Worm (Caenorhabditis elegans) whole organism, L1 larva: ENCODE data around the gene C08B11.9.

Experiments used
- C16A3.4 ChIP-seq: fragments of 150-350 bp; optimal IDR thresholded peaks from 2 replicates; lab custom pipeline; 2014; ENCODE audit warnings: missing biosample characterization, missing genetic modification characterization
- aha-1 ChIP-seq: fragments of 150-350 bp; optimal IDR thresholded peaks from 2 replicates; lab custom pipeline; 2014; ENCODE audit warnings: missing biosample characterization, missing genetic modification characterization
- blmp-1 ChIP-seq: fragments of 150-350 bp; optimal IDR thresholded peaks from 2 replicates; lab custom pipeline; 2014; ENCODE audit warnings: missing biosample characterization, missing genetic modification characterization
- ceh-63 ChIP-seq: fragments of 200-800 bp; sonication (Bioruptor generic); optimal IDR thresholded peaks from 2 replicates; lab custom pipeline; 2018; ENCODE audit warnings: mild to moderate bottlenecking, missing genetic modification characterization, missing compliant biosample characterization
- ceh-88 ChIP-seq: fragments of 200-800 bp; sonication (Bioruptor generic); IDR thresholded peaks from 2 replicates; pipeline ENCODE4 v1.3.6; 2022; ENCODE audit warnings: missing genetic modification characterization, missing compliant biosample characterization
- ces-1 ChIP-seq: fragments of 150-350 bp; optimal IDR thresholded peaks from 2 replicates; lab custom pipeline; 2014; ENCODE audit warnings: missing biosample characterization, missing genetic modification reagents, missing genetic modification characterization
- efl-1 ChIP-seq, 4 experiments: fragments of 150-350 bp; optimal IDR thresholded peaks in 3 of 4; peaks in 1 of 4; 1 replicate in 1 of 4; 2 replicates in 3 of 4; lab custom pipeline; 2014; ENCODE audit warnings: missing biosample characterization in 2 of 4, missing genetic modification characterization in 2 of 4, missing genetic modification reagents in 2 of 4
- egl-13 ChIP-seq: sonication (generic microtip); optimal IDR thresholded peaks from 2 replicates; lab custom pipeline; 2016; ENCODE audit warnings: missing genotype, missing genetic modification reagents, missing genetic modification characterization, missing compliant biosample characterization
- elt-2 ChIP-seq: sonication (generic microtip); optimal IDR thresholded peaks from 2 replicates; lab custom pipeline; 2016; ENCODE audit warnings: missing genetic modification characterization, mild to moderate bottlenecking, inconsistent platforms, missing compliant biosample characterization, missing genetic modification reagents
- elt-3 ChIP-seq, 6 experiments: fragments of 150-350 bp in 1 of 6; sonication (generic microtip); optimal IDR thresholded peaks; 2 replicates each; lab custom pipeline; 2017 to 2018; ENCODE audit warnings: missing biosample characterization in 6 of 6, missing genetic modification characterization in 6 of 6, inconsistent platforms in 1 of 6
- fkh-10 ChIP-seq: sonication (generic microtip); optimal IDR thresholded peaks from 2 replicates; lab custom pipeline; 2017; ENCODE audit warnings: missing biosample characterization, missing genetic modification reagents, missing genetic modification characterization
- lin-14 ChIP-seq: fragments of 200-800 bp; sonication (Bioruptor generic); optimal IDR thresholded peaks from 2 replicates; lab custom pipeline; 2018; ENCODE audit warnings: mild to moderate bottlenecking, missing genetic modification characterization, moderate library complexity, missing compliant biosample characterization
- lin-15B ChIP-seq: fragments of 150-350 bp; sonication (generic microtip); optimal IDR thresholded peaks from 3 replicates; lab custom pipeline; 2014; ENCODE audit warnings: missing biosample characterization, missing genetic modification characterization
- lin-35 ChIP-seq, 2 experiments: fragments of 150-350 bp; optimal IDR thresholded peaks; 2 replicates each; lab custom pipeline; 2014; ENCODE audit warnings: missing biosample characterization in 2 of 2, missing genetic modification characterization in 2 of 2, missing genetic modification reagents in 2 of 2
- lin-39 ChIP-seq: fragments of 150-350 bp; optimal IDR thresholded peaks from 2 replicates; lab custom pipeline; 2014; ENCODE audit warnings: missing biosample characterization, missing genetic modification reagents, missing genetic modification characterization
- lir-3 ChIP-seq: sonication (generic microtip); optimal IDR thresholded peaks from 2 replicates; lab custom pipeline; 2016; ENCODE audit warnings: mild to moderate bottlenecking, missing genetic modification characterization, moderate library complexity, missing compliant biosample characterization; ENCODE audit not compliant: poor library complexity
- lsy-2 ChIP-seq, 2 experiments: fragments of 150-350 bp; optimal IDR thresholded peaks; 2 replicates each; lab custom pipeline; 2014; ENCODE audit warnings: missing biosample characterization in 2 of 2, missing genetic modification characterization in 2 of 2
- mab-9 ChIP-seq: fragments of 200-800 bp; sonication (Bioruptor generic); IDR thresholded peaks from 2 replicates; pipeline ENCODE4 v1.3.6; 2022; ENCODE audit warnings: missing genetic modification reagents, missing genetic modification characterization, missing compliant biosample characterization
- mdl-1 ChIP-seq, 2 experiments: fragments of 150-350 bp; optimal IDR thresholded peaks; 2 replicates each; lab custom pipeline; 2014 to 2017; ENCODE audit warnings: missing biosample characterization in 2 of 2, missing genetic modification characterization in 2 of 2, inconsistent platforms in 1 of 2
- mef-2 ChIP-seq: fragments of 150-350 bp; optimal IDR thresholded peaks from 2 replicates; lab custom pipeline; 2014; ENCODE audit warnings: missing biosample characterization, missing genetic modification characterization
- mep-1 ChIP-seq: fragments of 150-350 bp; optimal IDR thresholded peaks from 2 replicates; lab custom pipeline; 2014; ENCODE audit warnings: missing biosample characterization, missing genetic modification characterization
- nhr-12 ChIP-seq: sonication (generic microtip); optimal IDR thresholded peaks from 2 replicates; lab custom pipeline; 2017; ENCODE audit warnings: missing biosample characterization, missing genetic modification characterization
- nhr-19 ChIP-seq: fragments of 200-800 bp; sonication (Bioruptor generic); conservative IDR thresholded peaks from 2 replicates; pipeline ENCODE4 v1.3.6; 2022; ENCODE audit warnings: missing genetic modification characterization, missing compliant biosample characterization
- nhr-20 ChIP-seq: sonication (generic microtip); optimal IDR thresholded peaks from 2 replicates; lab custom pipeline; 2016; ENCODE audit warnings: mild to moderate bottlenecking, missing genetic modification characterization, missing compliant biosample characterization
- nhr-71 ChIP-seq: sonication (generic microtip); optimal IDR thresholded peaks from 2 replicates; lab custom pipeline; 2016; ENCODE audit warnings: mild to moderate bottlenecking, missing genetic modification characterization, moderate library complexity, missing compliant biosample characterization
- nhr-85 ChIP-seq: sonication (generic microtip); peaks from one replicate; lab custom pipeline; 2016; ENCODE audit warnings: missing genetic modification characterization, inconsistent platforms, missing compliant biosample characterization
- snu-23 ChIP-seq: sonication (generic microtip); optimal IDR thresholded peaks from 2 replicates; lab custom pipeline; 2016; ENCODE audit warnings: missing genetic modification characterization, missing compliant biosample characterization
- sup-37 ChIP-seq: fragments of 200-800 bp; sonication (Bioruptor generic); optimal IDR thresholded peaks from 2 replicates; lab custom pipeline; 2018; ENCODE audit warnings: mild to moderate bottlenecking, missing genetic modification characterization, missing compliant biosample characterization
- swsn-7 ChIP-seq: sonication (generic microtip); optimal IDR thresholded peaks from 2 replicates; lab custom pipeline; 2016; ENCODE audit warnings: missing genetic modification characterization, missing compliant biosample characterization
- tbx-2 ChIP-seq: sonication (generic microtip); optimal IDR thresholded peaks from 2 replicates; lab custom pipeline; 2016; ENCODE audit warnings: missing genetic modification characterization, missing compliant biosample characterization
- unc-130 ChIP-seq: fragments of 150-350 bp; optimal IDR thresholded peaks from 2 replicates; lab custom pipeline; 2017; ENCODE audit warnings: missing biosample characterization, missing genetic modification characterization, inconsistent platforms
- unc-98 ChIP-seq: fragments of 200-800 bp; sonication (Bioruptor generic); IDR thresholded peaks from 2 replicates; pipeline ENCODE4 v1.3.6; 2022; ENCODE audit warnings: missing genetic modification characterization, missing compliant biosample characterization
- xbp-1 ChIP-seq: sonication (generic microtip); optimal IDR thresholded peaks from 2 replicates; lab custom pipeline; 2016; ENCODE audit warnings: missing genetic modification characterization, missing compliant biosample characterization

Gene C08B11.9

DNA sequence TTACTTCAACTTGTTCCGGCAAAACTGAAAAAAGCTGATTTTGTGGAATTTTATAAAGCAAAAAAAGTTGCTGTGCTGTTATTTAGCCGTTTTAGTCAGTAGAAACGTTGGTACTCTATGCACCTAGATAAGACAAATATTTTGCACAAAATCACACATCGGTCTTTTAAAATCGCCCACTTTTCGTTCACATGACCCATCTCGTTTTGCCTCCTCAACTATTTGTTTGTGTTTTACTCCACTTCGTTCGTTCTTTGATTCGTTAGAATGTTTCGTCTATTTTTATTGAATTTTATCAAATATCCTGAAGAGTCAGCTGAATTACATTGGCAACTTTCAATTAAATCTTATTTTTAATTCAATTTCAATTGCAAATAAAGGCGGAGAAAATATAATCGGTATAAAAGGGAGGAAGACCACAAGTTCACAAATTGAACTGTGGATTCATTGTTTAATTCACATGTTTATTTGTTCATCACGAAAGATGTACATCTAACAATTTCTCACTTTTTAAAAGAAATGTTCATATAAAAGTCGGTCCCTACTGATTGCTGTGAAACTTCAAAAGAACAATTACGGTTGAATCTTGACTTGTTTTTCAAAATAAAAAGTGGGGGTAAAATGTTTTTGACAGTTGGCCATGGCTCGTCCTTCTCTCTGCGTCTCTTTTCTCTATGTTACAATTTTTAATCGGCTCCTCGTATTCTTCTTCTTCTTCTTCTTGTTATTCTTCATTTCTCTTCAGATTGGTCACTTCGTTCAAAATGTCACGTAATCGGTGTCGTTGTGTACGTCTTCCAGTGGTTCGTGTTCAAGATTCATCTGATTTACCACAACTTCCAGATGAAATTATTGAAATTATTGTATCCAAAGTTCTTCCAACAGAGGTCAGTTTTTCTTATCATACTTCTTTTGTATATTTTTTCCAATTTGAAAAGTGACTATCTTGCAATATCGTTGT, 25.6 kb downstream of the C08B11.9 start, which contains the start of gene DH11.2:
DH11.2 (plus strand) TSS at position 746 of the 961 bp plus-strand sequence.
- peak; percentile 62 for TF ChIP-seq unc-130
- peak; percentile 33 for TF ChIP-seq lin-14 (GFP tag; lab: Kevin White, UChicago)
- TF ChIP-seq swsn-7 (tag; lab: Kevin White, UChicago), result peak; percentile 21
- TF ChIP-seq efl-1 (optimal IDR thresholded peaks at IDR 0.05; lab: Kevin White, UChicago), result no peak
- TF ChIP-seq efl-1 (GFP tag; optimal IDR thresholded peaks at IDR 0.05 in 1 of 2; lab: Kevin White, UChicago), result peak in 1 of 2 experiments; percentile 68
- peak; percentile 51 for TF ChIP-seq nhr-19 (GFP tag; lab: Robert Waterston, UW)
- peak; percentile 17 for TF ChIP-seq tbx-2 (tag; lab: Kevin White, UChicago)
- TF ChIP-seq nhr-85 (tag; lab: Kevin White, UChicago), result peak; percentile 74
- peak; percentile 65 for TF ChIP-seq nhr-20 (tag; lab: Kevin White, UChicago)
- peak; percentile 39 for TF ChIP-seq snu-23 (GFP tag; lab: Kevin White, UChicago)
- peak; percentile 73 for TF ChIP-seq nhr-71 (tag; lab: Kevin White, UChicago)
- peak; percentile 44 for TF ChIP-seq C16A3.4
- peak; percentile 49 for TF ChIP-seq elt-2
- TF ChIP-seq elt-3 (tag; optimal IDR thresholded peaks at IDR 0.05; lab: Kevin White, UChicago), result peak in 1 of 6 experiments; percentile 56
- no peak for TF ChIP-seq aha-1
- TF ChIP-seq mep-1 (tag; lab: Kevin White, UChicago), result peak; percentile 37
- peak; percentile 61 for TF ChIP-seq blmp-1 (tag; lab: Kevin White, UChicago)
- peak; percentile 34 for TF ChIP-seq sup-37 (GFP tag; lab: Kevin White, UChicago)
- no peak for TF ChIP-seq nhr-12
- peak in 1 of 2 experiments; percentile 62 for TF ChIP-seq mdl-1 (tag; optimal IDR thresholded peaks at IDR 0.05; lab: Kevin White, UChicago)
- peak in 1 of 2 experiments; percentile 1 for TF ChIP-seq lsy-2 (tag; optimal IDR thresholded peaks at IDR 0.05; lab: Kevin White, UChicago)
- peak; percentile 27 for TF ChIP-seq lir-3 (tag; lab: Kevin White, UChicago)
- TF ChIP-seq lin-15B, result no peak
- TF ChIP-seq lin-35 (GFP tag; optimal IDR thresholded peaks at IDR 0.05; lab: Kevin White, UChicago), result peak; percentile 1 to 43
- TF ChIP-seq unc-98 (GFP tag; lab: Robert Waterston, UW), result no peak
- no peak for TF ChIP-seq egl-13 (tag; lab: Kevin White, UChicago)

DNA sequence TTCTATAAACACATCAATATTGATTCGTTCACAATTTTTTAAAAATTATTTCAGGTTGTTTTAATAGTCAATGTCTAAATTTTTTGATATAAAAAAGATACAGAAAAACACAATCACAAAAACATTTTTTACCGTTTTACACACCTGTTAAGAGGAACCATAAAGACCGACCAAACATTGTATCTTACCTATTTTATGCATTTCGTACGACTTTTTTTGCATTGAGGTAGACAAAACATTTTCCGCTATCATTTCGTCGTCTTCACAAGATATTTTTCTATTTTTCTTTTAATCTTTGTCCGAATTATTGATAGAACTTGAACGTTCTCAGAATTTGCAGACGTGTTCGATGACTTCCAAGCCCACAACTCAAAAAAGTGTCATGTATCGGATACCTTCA, 29.6 kb downstream of the C08B11.9 start, which contains the start of gene glna-2:
glna-2 (plus strand) TSS at position 301 of the 400 bp plus-strand sequence.
- TF ChIP-seq fkh-10 (GFP tag; lab: Kevin White, UChicago) (no peak), mef-2 (no peak), lin-15B (no peak), ces-1 (GFP tag; lab: Kevin White, UChicago) (no peak), lin-39 (no peak), ceh-63 (no peak)
- TF ChIP-seq, all 84 proteins: peak for 0

DNA sequence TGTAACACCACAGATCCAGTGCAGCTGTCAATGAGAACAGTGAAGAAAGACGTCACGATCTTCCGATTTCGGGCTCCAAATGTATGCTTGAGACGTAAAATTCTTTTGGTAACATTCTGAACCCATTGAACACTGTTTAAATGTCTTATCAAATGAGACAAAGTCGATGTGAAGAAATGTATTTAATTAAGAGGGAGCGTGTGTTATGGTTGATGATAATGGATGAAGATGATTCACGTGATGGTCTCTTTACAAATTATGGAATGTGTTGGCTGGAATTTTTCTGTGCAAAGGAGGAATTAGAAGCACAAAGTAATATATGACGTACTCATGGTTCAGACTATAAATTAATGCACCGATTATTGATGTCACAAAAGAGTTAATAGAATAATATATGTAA, 31.0 kb downstream of the C08B11.9 start:
- TF ChIP-seq blmp-1 (tag; lab: Kevin White, UChicago), result peak; percentile 7
- no peak for TF ChIP-seq lir-3 (tag; lab: Kevin White, UChicago)
- TF ChIP-seq mab-9 (GFP tag; lab: Robert Waterston, UW), result no peak
- TF ChIP-seq xbp-1, result no peak
- TF ChIP-seq, all 84 proteins: peak for 1

DNA sequence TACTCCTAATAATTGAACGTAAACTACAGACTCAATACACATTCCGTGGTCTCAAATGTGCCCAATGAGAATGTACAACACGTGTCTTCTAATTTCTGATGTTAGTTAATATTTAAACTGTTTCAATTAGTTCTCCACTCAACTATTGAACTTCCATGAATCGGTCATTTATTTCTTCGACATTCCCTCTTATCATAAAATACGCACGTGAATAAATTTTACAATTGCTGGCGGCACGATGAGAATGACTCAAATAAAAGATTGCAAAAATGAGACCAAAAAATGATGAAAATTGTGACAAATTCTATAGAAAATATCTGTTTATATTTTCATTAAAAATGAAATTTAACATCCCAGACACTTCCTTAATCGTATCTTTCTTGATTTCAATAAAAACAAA, 33.2 kb downstream of the C08B11.9 start:
- no peak for TF ChIP-seq ceh-88 (GFP tag; lab: Robert Waterston, UW)
